Fruit fly (Drosophila melanogaster): ENCODE data around the gene Desat2.

- TF ChIP-seq psq (optimal IDR thresholded peaks at IDR 0.05) (no peak), CG8478 (optimal IDR thresholded peaks at IDR 0.05) (peak; percentile 7), usp (GFP tag; optimal IDR thresholded peaks at IDR 0.05) (no peak), EcR (GFP tag; optimal IDR thresholded peaks at IDR 0.05) (no peak), pan (optimal IDR thresholded peaks at IDR 0.05) (no peak)
Observed at dm6 chr3R:12442601-12443533, 6.8 kb downstream of the Desat2 start.

Measured in whole organism.